Fruit fly (Drosophila melanogaster) whole organism, embryonic: ENCODE data around the gene CG31077.
A peak's percentile ranks its signal among the peaks of the same experiment; 100 is the strongest.

ENCODE experiments used
- ATbp ChIP-seq: fragments of 200-800 bp; sonication (Bioruptor generic); optimal IDR thresholded peaks from 2 replicates; lab custom pipeline; 2017; ENCODE audit warnings: missing biosample characterization, mild to moderate bottlenecking, missing genetic modification characterization, missing genetic modification reagents
- Aef1 ChIP-seq: fragments of 200-800 bp; sonication (Bioruptor generic); IDR thresholded peaks from 3 replicates; pipeline ENCODE4 v1.3.6; 2022; ENCODE audit warnings: missing biosample characterization, missing genetic modification characterization
- B-H1 ChIP-seq: fragments of 200-800 bp; sonication (Bioruptor generic); IDR thresholded peaks from 3 replicates; pipeline ENCODE4 v1.3.6; 2022; ENCODE audit warnings: missing biosample characterization, missing genetic modification characterization
- Bgb ChIP-seq: fragments of 200-800 bp; sonication (Bioruptor generic); IDR thresholded peaks from 2 replicates; pipeline ENCODE4 v1.3.6; 2022; ENCODE audit warnings: missing biosample characterization, missing genetic modification characterization; ENCODE audit not compliant: partially characterized antibody
- CG1024 ChIP-seq: fragments of 200-800 bp; sonication (Bioruptor generic); IDR thresholded peaks from 2 replicates; pipeline ENCODE4 v1.3.6; 2022; ENCODE audit warnings: missing biosample characterization, missing genetic modification characterization
- CG11085 ChIP-seq: fragments of 200-800 bp; sonication (Bioruptor generic); IDR thresholded peaks from 2 replicates; pipeline ENCODE4 v1.3.6; 2022; ENCODE audit warnings: missing biosample characterization, missing genetic modification characterization
- CG13775 ChIP-seq: fragments of 200-800 bp; sonication (Bioruptor generic); optimal IDR thresholded peaks from 3 replicates; lab custom pipeline; 2017; ENCODE audit warnings: missing biosample characterization, mild to moderate bottlenecking, missing genetic modification characterization
- CG14014 ChIP-seq: fragments of 200-800 bp; sonication (Bioruptor generic); IDR thresholded peaks from 2 replicates; pipeline ENCODE4 v1.3.6; 2022; ENCODE audit warnings: missing biosample characterization, missing genetic modification characterization
- CG1529 ChIP-seq: fragments of 200-800 bp; sonication (Bioruptor generic); optimal IDR thresholded peaks from 3 replicates; lab custom pipeline; 2018; ENCODE audit warnings: missing biosample characterization, missing genetic modification characterization
- CG15601 ChIP-seq: fragments of 200-800 bp; sonication (Bioruptor generic); optimal IDR thresholded peaks from 3 replicates; lab custom pipeline; 2019; ENCODE audit warnings: missing biosample characterization, mild to moderate bottlenecking, missing genetic modification characterization, moderate library complexity
- CG16813 ChIP-seq: fragments of 200-800 bp; sonication (Bioruptor generic); IDR thresholded peaks from 3 replicates; pipeline ENCODE4 v1.3.6; 2022; ENCODE audit warnings: missing biosample characterization, missing genetic modification characterization; ENCODE audit not compliant: partially characterized antibody
- CG17912 ChIP-seq: fragments of 200-800 bp; sonication (Bioruptor generic); optimal IDR thresholded peaks from 2 replicates; lab custom pipeline; 2018; ENCODE audit warnings: missing biosample characterization, mild to moderate bottlenecking, missing genetic modification characterization
- CG2120 ChIP-seq: fragments of 200-800 bp; sonication (Bioruptor generic); optimal IDR thresholded peaks from 3 replicates; lab custom pipeline; 2016; ENCODE audit warnings: missing biosample characterization, missing genetic modification characterization
- CG30020 ChIP-seq: fragments of 200-800 bp; optimal IDR thresholded peaks from 2 replicates; lab custom pipeline; 2019; ENCODE audit warnings: missing biosample characterization, mild to moderate bottlenecking, missing genetic modification characterization, moderate library complexity
- CG34224 ChIP-seq: fragments of 200-800 bp; sonication (Bioruptor generic); IDR thresholded peaks from 3 replicates; pipeline ENCODE4 v1.3.6; 2022; ENCODE audit warnings: missing biosample characterization, missing genetic modification characterization; ENCODE audit not compliant: partially characterized antibody
- CG34376 ChIP-seq: fragments of 200-800 bp; sonication (Bioruptor generic); optimal IDR thresholded peaks from 2 replicates; lab custom pipeline; 2018; ENCODE audit warnings: missing biosample characterization, mild to moderate bottlenecking, missing genetic modification characterization
- CG4360 ChIP-seq: fragments of 200-800 bp; sonication (Bioruptor generic); IDR thresholded peaks from 2 replicates; pipeline ENCODE4 v1.3.6; 2022; ENCODE audit warnings: missing biosample characterization, missing genetic modification characterization
- CG4424 ChIP-seq: fragments of 200-800 bp; sonication (Bioruptor generic); optimal IDR thresholded peaks from 3 replicates; lab custom pipeline; 2016; ENCODE audit warnings: missing biosample characterization, missing genetic modification characterization
- CG4730 ChIP-seq: fragments of 200-800 bp; sonication (Bioruptor generic); IDR thresholded peaks from 2 replicates; pipeline ENCODE4 v1.3.6; 2022; ENCODE audit warnings: missing biosample characterization, missing genetic modification characterization
- CG5180 ChIP-seq: fragments of 200-800 bp; sonication (Bioruptor generic); optimal IDR thresholded peaks from 3 replicates; lab custom pipeline; 2017; ENCODE audit warnings: missing biosample characterization, missing genetic modification characterization, mild to moderate bottlenecking, moderate library complexity, missing genetic modification reagents
- CG6765 ChIP-seq: fragments of 200-800 bp; sonication (Bioruptor generic); optimal IDR thresholded peaks from 3 replicates; lab custom pipeline; 2017; ENCODE audit warnings: missing biosample characterization, mild to moderate bottlenecking, missing genetic modification characterization
- CG7556 ChIP-seq: fragments of 200-800 bp; sonication (Bioruptor generic); optimal IDR thresholded peaks from 2 replicates; lab custom pipeline; 2017; ENCODE audit warnings: missing biosample characterization, mild to moderate bottlenecking, missing genetic modification characterization
- CG7987 ChIP-seq: fragments of 200-800 bp; sonication (Bioruptor generic); optimal IDR thresholded peaks from 2 replicates; lab custom pipeline; 2018; ENCODE audit warnings: missing biosample characterization, mild to moderate bottlenecking, missing genetic modification characterization, moderate library complexity
- CG8478 ChIP-seq: fragments of >200 bp; optimal IDR thresholded peaks from 2 replicates; lab custom pipeline; 2018
- CG9215 ChIP-seq: fragments of 200-800 bp; sonication (Bioruptor generic); IDR thresholded peaks from 2 replicates; pipeline ENCODE4 v1.3.6; 2022; ENCODE audit warnings: missing biosample characterization, missing genetic modification characterization
- CG9609 ChIP-seq: fragments of 200-800 bp; sonication (Bioruptor generic); optimal IDR thresholded peaks from 3 replicates; lab custom pipeline; 2016; ENCODE audit warnings: missing biosample characterization, missing genetic modification characterization
- Camta ChIP-seq: fragments of 200-800 bp; sonication (Bioruptor generic); optimal IDR thresholded peaks from 2 replicates; lab custom pipeline; 2016; ENCODE audit warnings: missing biosample characterization, missing genetic modification characterization
- CkIIα-i1 ChIP-seq: fragments of 200-800 bp; sonication (Bioruptor generic); IDR thresholded peaks from 2 replicates; pipeline ENCODE4 v1.3.6; 2022; ENCODE audit warnings: missing biosample characterization, missing genetic modification characterization
- D19B ChIP-seq: fragments of 200-800 bp; sonication (Bioruptor generic); optimal IDR thresholded peaks from 2 replicates; lab custom pipeline; 2017; ENCODE audit warnings: missing biosample characterization, mild to moderate bottlenecking, missing genetic modification characterization
- Dfd ChIP-seq, 2 experiments: fragments of >200 bp; optimal IDR thresholded peaks; 2 replicates each; lab custom pipeline; 2017; ENCODE audit warnings: missing biosample characterization in 2 of 2, missing genetic modification characterization in 2 of 2
- HHEX ChIP-seq: fragments of 200-800 bp; sonication (Bioruptor generic); optimal IDR thresholded peaks from 3 replicates; lab custom pipeline; 2017; ENCODE audit warnings: missing biosample characterization, mild to moderate bottlenecking, missing genetic modification characterization, missing genetic modification reagents
- MESR4 ChIP-seq: fragments of 200-800 bp; sonication (Bioruptor generic); optimal IDR thresholded peaks from 2 replicates; lab custom pipeline; 2018; ENCODE audit warnings: missing biosample characterization, mild to moderate bottlenecking, missing genetic modification characterization, moderate library complexity
- NC2β ChIP-seq: fragments of 200-800 bp; sonication (Bioruptor generic); optimal IDR thresholded peaks from 2 replicates; lab custom pipeline; 2016; ENCODE audit warnings: missing biosample characterization, missing genetic modification characterization
- Neu2 ChIP-seq: fragments of 200-800 bp; sonication (Bioruptor generic); optimal IDR thresholded peaks from 3 replicates; lab custom pipeline; 2016; ENCODE audit warnings: missing biosample characterization, missing genetic modification characterization, borderline replicate concordance
- PHDP ChIP-seq: fragments of 200-800 bp; sonication (Bioruptor generic); optimal IDR thresholded peaks from 3 replicates; lab custom pipeline; 2018; ENCODE audit warnings: missing biosample characterization, mild to moderate bottlenecking, missing genetic modification characterization, moderate library complexity
- Pdp1 ChIP-seq, 2 experiments: fragments of 200-800 bp; sonication (Bioruptor generic); optimal IDR thresholded peaks; 3 replicates each; lab custom pipeline; 2016; ENCODE audit warnings: missing biosample characterization in 2 of 2, missing genetic modification characterization in 2 of 2, mild to moderate bottlenecking in 1 of 2, moderate library complexity in 1 of 2
- Rfx ChIP-seq: fragments of 200-800 bp; sonication (Bioruptor generic); IDR thresholded peaks from 2 replicates; pipeline ENCODE4 v1.3.6; 2022; ENCODE audit warnings: missing biosample characterization, missing genetic modification characterization
- bigmax ChIP-seq: fragments of 200-800 bp; sonication (Bioruptor generic); optimal IDR thresholded peaks from 2 replicates; lab custom pipeline; 2018; ENCODE audit warnings: missing biosample characterization, mild to moderate bottlenecking, missing genetic modification characterization
- btn ChIP-seq: fragments of 200-800 bp; sonication (Bioruptor generic); optimal IDR thresholded peaks from 2 replicates; lab custom pipeline; 2016; ENCODE audit warnings: missing biosample characterization, missing genetic modification characterization
- cad ChIP-seq: fragments of >200 bp; optimal IDR thresholded peaks from 2 replicates; lab custom pipeline; 2017; ENCODE audit warnings: missing biosample characterization, missing genetic modification characterization
- dati ChIP-seq: fragments of 200-800 bp; sonication (Bioruptor generic); IDR thresholded peaks from 2 replicates; pipeline ENCODE4 v1.3.6; 2022; ENCODE audit warnings: missing biosample characterization, missing genetic modification characterization
- h ChIP-seq: fragments of >200 bp; optimal IDR thresholded peaks from 2 replicates; lab custom pipeline; 2017
- klu ChIP-seq: fragments of 200-800 bp; sonication (Bioruptor generic); IDR thresholded peaks from 2 replicates; pipeline ENCODE4 v1.3.6; 2022; ENCODE audit warnings: missing biosample characterization, missing genetic modification characterization
- mam ChIP-seq: fragments of 200-800 bp; sonication (Bioruptor generic); optimal IDR thresholded peaks from 3 replicates; lab custom pipeline; 2016; ENCODE audit warnings: missing biosample characterization, missing genetic modification characterization
- nmo ChIP-seq: fragments of 200-800 bp; sonication (Bioruptor generic); optimal IDR thresholded peaks from 2 replicates; lab custom pipeline; 2018; ENCODE audit warnings: missing biosample characterization, mild to moderate bottlenecking, missing genetic modification characterization, moderate library complexity
- oc ChIP-seq: fragments of 200-800 bp; sonication (Bioruptor generic); optimal IDR thresholded peaks from 2 replicates; lab custom pipeline; 2018; ENCODE audit warnings: missing biosample characterization, mild to moderate bottlenecking, missing genetic modification characterization, moderate library complexity
- pho ChIP-seq: fragments of 200-800 bp; sonication (Bioruptor generic); optimal IDR thresholded peaks from 2 replicates; lab custom pipeline; 2016; ENCODE audit warnings: missing biosample characterization, missing genetic modification characterization
- pum ChIP-seq: fragments of 200-800 bp; sonication (Bioruptor generic); optimal IDR thresholded peaks from 2 replicates; lab custom pipeline; 2016; ENCODE audit warnings: missing biosample characterization, missing genetic modification characterization
- sc ChIP-seq, 3 experiments: fragments of >200 bp in 2 of 3; fragments of 200-800 bp in 1 of 3; sonication (Bioruptor generic) in 1 of 3; optimal IDR thresholded peaks; 2 replicates in 2 of 3; 3 replicates in 1 of 3; lab custom pipeline; 2017; ENCODE audit warnings: mild to moderate bottlenecking in 1 of 3, missing biosample characterization in 1 of 3, missing genetic modification characterization in 1 of 3, missing genetic modification reagents in 1 of 3
- zen ChIP-seq: fragments of 200-800 bp; sonication (Bioruptor generic); optimal IDR thresholded peaks from 3 replicates; lab custom pipeline; 2018; ENCODE audit warnings: missing biosample characterization, mild to moderate bottlenecking, missing genetic modification characterization, moderate library complexity

The CG31077 gene

DNA sequence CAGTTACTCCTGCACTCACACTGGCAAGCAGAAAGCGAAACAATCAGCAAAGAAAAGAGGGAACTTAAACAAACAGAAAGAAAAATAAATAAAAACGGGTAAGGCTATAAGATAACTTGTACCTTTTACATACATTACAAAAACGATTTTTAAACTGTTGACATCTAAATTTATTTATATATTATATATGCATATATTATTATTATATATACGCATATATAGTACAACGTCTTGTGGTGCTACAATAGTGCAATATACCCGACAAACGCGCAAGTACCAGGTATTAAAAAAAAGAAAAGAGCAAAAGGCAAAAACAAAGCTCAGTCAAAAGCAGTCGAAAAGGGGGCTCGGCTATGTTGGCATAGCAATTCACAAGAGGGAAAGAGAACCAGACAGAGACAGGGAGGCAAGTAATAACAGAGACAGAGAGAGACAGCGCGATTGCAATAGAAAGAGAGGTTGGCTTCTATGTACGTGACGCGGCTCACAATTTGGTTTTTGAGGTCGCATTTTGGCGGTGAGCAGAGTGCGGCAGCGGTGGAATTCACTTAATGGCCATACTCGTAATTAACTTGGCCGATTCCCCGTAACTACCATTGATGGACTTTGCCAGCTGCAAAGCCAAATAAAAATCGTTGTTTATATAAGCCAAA lies 45.4 kb upstream of the CG31077 start (continued):
- peak; percentile 53 for TF ChIP-seq CG15601 (tag; lab: Kevin White, UChicago)
- no peak for TF ChIP-seq CkIIα-i1
- peak; percentile 78 for TF ChIP-seq ATbp (GFP tag; lab: Kevin White, UChicago)
- peak; percentile 50 for TF ChIP-seq CG14014 (GFP tag; lab: Robert Waterston, UW)
- TF ChIP-seq Bgb (GFP tag; lab: Robert Waterston, UW) = no peak; the same call in 1 of the 2 replicates
- peak; percentile 61; the same call in 1 of the 2 replicates for TF ChIP-seq CG11085 (GFP tag; lab: Robert Waterston, UW)
- TF ChIP-seq CG6765 (GFP tag; lab: Kevin White, UChicago) = no peak
- TF ChIP-seq PHDP (tag; lab: Kevin White, UChicago) = peak; percentile 83
- no peak for TF ChIP-seq btn
- TF ChIP-seq CG34376 = no peak
- peak; percentile 69 for TF ChIP-seq CG8478 (lab: Kevin White, UChicago)
- no peak for TF ChIP-seq CG9215 (GFP tag; lab: Robert Waterston, UW)
- no peak for TF ChIP-seq Neu2 (GFP tag; lab: Kevin White, UChicago)
- TF ChIP-seq MESR4 (GFP tag; lab: Kevin White, UChicago) = no peak
- TF ChIP-seq B-H1 (GFP tag; lab: Robert Waterston, UW) = peak; percentile 85
- no peak for TF ChIP-seq h (lab: Kevin White, UChicago)
- no peak for TF ChIP-seq bigmax (GFP tag; lab: Kevin White, UChicago)
- no peak for TF ChIP-seq sc (optimal IDR thresholded peaks at IDR 0.05; lab: Kevin White, UChicago)
- peak; percentile 32 for TF ChIP-seq sc (GFP tag; optimal IDR thresholded peaks at IDR 0.05; lab: Kevin White, UChicago)
- TF ChIP-seq CG1529 (GFP tag; lab: Kevin White, UChicago) = peak; percentile 49
- TF ChIP-seq dati (GFP tag; lab: Robert Waterston, UW) = 0 out of 2 replicates have a peak, but pooled peaks have one; percentile 27
- no peak for TF ChIP-seq CG30020 (tag; lab: Kevin White, UChicago)
- TF ChIP-seq CG5180 (GFP tag; lab: Kevin White, UChicago) = no peak
- peak; percentile 21 for TF ChIP-seq zen
- TF ChIP-seq Dfd (GFP tag; optimal IDR thresholded peaks at IDR 0.05; lab: Kevin White, UChicago) = no peak
- TF ChIP-seq CG4424 (GFP tag; lab: Kevin White, UChicago) = peak; percentile 61
- no peak for TF ChIP-seq pho (GFP tag; lab: Kevin White, UChicago)
- no peak for TF ChIP-seq CG16813 (GFP tag; lab: Robert Waterston, UW)
- peak; percentile 78 for TF ChIP-seq CG4730 (GFP tag; lab: Robert Waterston, UW)
- TF ChIP-seq CG17912 (GFP tag; lab: Kevin White, UChicago) = no peak
- TF ChIP-seq CG7987 = peak; percentile 13
- TF ChIP-seq HHEX (GFP tag; lab: Kevin White, UChicago) = peak; percentile 73
- no peak for TF ChIP-seq NC2β
- TF ChIP-seq CG9609 = no peak
- peak in 1 of 2 experiments; percentile 71 for TF ChIP-seq Pdp1 (GFP tag; optimal IDR thresholded peaks at IDR 0.05; lab: Kevin White, UChicago)
- peak; percentile 16 for TF ChIP-seq Camta (GFP tag; lab: Kevin White, UChicago)
- peak; percentile 87 for TF ChIP-seq Aef1
- TF ChIP-seq CG13775 = peak; percentile 54
- peak; percentile 73 for TF ChIP-seq CG1024 (GFP tag; lab: Robert Waterston, UW)
- no peak for TF ChIP-seq klu (GFP tag; lab: Robert Waterston, UW)
- no peak for TF ChIP-seq CG34224 (GFP tag; lab: Robert Waterston, UW)
- no peak for TF ChIP-seq pum (GFP tag; lab: Kevin White, UChicago)
- TF ChIP-seq D19B (GFP tag; lab: Kevin White, UChicago) = peak; percentile 90
- TF ChIP-seq CG4360 (GFP tag; lab: Robert Waterston, UW) = peak; percentile 67
- TF ChIP-seq nmo (GFP tag; lab: Kevin White, UChicago) = peak; percentile 86
- TF ChIP-seq oc (tag; lab: Kevin White, UChicago) = peak; percentile 91
- TF ChIP-seq mam = no peak
- peak; percentile 74 for TF ChIP-seq Rfx (GFP tag; lab: Robert Waterston, UW)
- TF ChIP-seq CG7556 (GFP tag; lab: Kevin White, UChicago) = peak; percentile 65
- TF ChIP-seq cad = no peak
- no peak for TF ChIP-seq CG2120
